Worm (Caenorhabditis elegans) whole organism, L2 larva: ENCODE results near the gene lgg-3.

ENCODE experiments used
- C34F6.9 ChIP-seq: fragments of 150-350 bp; optimal IDR thresholded peaks from 2 replicates; lab custom pipeline; 2014; ENCODE audit warnings: missing biosample characterization, missing genetic modification characterization
- F13H6.1 ChIP-seq: sonication (generic microtip); optimal IDR thresholded peaks from 2 replicates; lab custom pipeline; 2016; ENCODE audit warnings: missing genetic modification characterization, missing compliant biosample characterization
- R02D3.7 ChIP-seq: fragments of 150-350 bp; optimal IDR thresholded peaks from 2 replicates; lab custom pipeline; 2014; ENCODE audit warnings: missing biosample characterization, missing genetic modification characterization
- Y55F3AM.14 ChIP-seq: fragments of 200-800 bp; sonication (Bioruptor generic); optimal IDR thresholded peaks from 2 replicates; lab custom pipeline; 2018; ENCODE audit warnings: mild to moderate bottlenecking, missing genetic modification characterization, missing compliant biosample characterization
- ZK546.5 ChIP-seq: sonication (generic microtip); optimal IDR thresholded peaks from 2 replicates; lab custom pipeline; 2017; ENCODE audit warnings: missing biosample characterization, missing genetic modification characterization
- alr-1 ChIP-seq: fragments of 150-350 bp; optimal IDR thresholded peaks from 2 replicates; lab custom pipeline; 2014; ENCODE audit warnings: missing biosample characterization, missing genetic modification characterization
- aly-2 ChIP-seq: fragments of 150-350 bp; optimal IDR thresholded peaks from 2 replicates; lab custom pipeline; 2014; ENCODE audit warnings: missing biosample characterization, missing genetic modification characterization
- ama-1 ChIP-seq: fragments of 150-350 bp; optimal IDR thresholded peaks from 2 replicates; lab custom pipeline; 2018; ENCODE audit warnings: inconsistent platforms
- blmp-1 ChIP-seq: sonication (generic microtip); optimal IDR thresholded peaks from 2 replicates; lab custom pipeline; 2017; ENCODE audit warnings: missing genetic modification characterization, mild to moderate bottlenecking, missing compliant biosample characterization, antibody characterized with exemption, moderate library complexity; ENCODE audit not compliant: insufficient read depth
- ceh-16 ChIP-seq: fragments of 150-350 bp; optimal IDR thresholded peaks from 2 replicates; lab custom pipeline; 2014; ENCODE audit warnings: missing biosample characterization, missing genetic modification characterization
- ceh-82 ChIP-seq: fragments of 150-350 bp; optimal IDR thresholded peaks from 2 replicates; lab custom pipeline; 2014; ENCODE audit warnings: missing biosample characterization, missing genetic modification characterization
- crh-2 ChIP-seq: sonication (generic microtip); optimal IDR thresholded peaks from 2 replicates; lab custom pipeline; 2017; ENCODE audit warnings: missing biosample characterization, missing genetic modification characterization
- dmd-4 ChIP-seq: sonication (generic microtip); optimal IDR thresholded peaks from 2 replicates; lab custom pipeline; 2017; ENCODE audit warnings: missing biosample characterization, missing genetic modification characterization
- egl-27 ChIP-seq: sonication (generic microtip); optimal IDR thresholded peaks from 3 replicates; lab custom pipeline; 2017; ENCODE audit warnings: missing biosample characterization, missing genetic modification reagents, missing genetic modification characterization
- elt-1 ChIP-seq: fragments of 150-350 bp; optimal IDR thresholded peaks from 2 replicates; lab custom pipeline; 2014; ENCODE audit warnings: missing biosample characterization, missing genetic modification characterization
- elt-3 ChIP-seq: sonication (generic microtip); optimal IDR thresholded peaks from 2 replicates; lab custom pipeline; 2017; ENCODE audit warnings: missing biosample characterization, missing genetic modification characterization
- fos-1 ChIP-seq: fragments of 150-350 bp; optimal IDR thresholded peaks from 2 replicates; lab custom pipeline; 2014; ENCODE audit warnings: missing biosample characterization, missing genetic modification characterization
- gmeb-1 ChIP-seq: fragments of 150-350 bp; optimal IDR thresholded peaks from 2 replicates; lab custom pipeline; 2014; ENCODE audit warnings: missing biosample characterization, missing genetic modification characterization
- lin-11 ChIP-seq: fragments of 150-350 bp; sonication (generic microtip); optimal IDR thresholded peaks from 2 replicates; lab custom pipeline; 2014; ENCODE audit warnings: missing biosample characterization, missing genetic modification characterization, inconsistent platforms, mixed read lengths
- lin-13 ChIP-seq: fragments of 150-350 bp; optimal IDR thresholded peaks from 2 replicates; lab custom pipeline; 2014; ENCODE audit warnings: missing biosample characterization, missing genetic modification reagents, missing genetic modification characterization
- lin-39 ChIP-seq: fragments of 150-350 bp; optimal IDR thresholded peaks from 2 replicates; lab custom pipeline; 2014; ENCODE audit warnings: missing biosample characterization, missing genetic modification reagents, missing genetic modification characterization
- lsy-2 ChIP-seq, 2 experiments: fragments of 150-350 bp in 1 of 2; sonication (generic microtip) in 1 of 2; optimal IDR thresholded peaks; 2 replicates each; lab custom pipeline; 2014 to 2017; ENCODE audit warnings: missing biosample characterization in 2 of 2, missing genetic modification characterization in 2 of 2
- mab-5 ChIP-seq: fragments of 150-350 bp; optimal IDR thresholded peaks from 2 replicates; lab custom pipeline; 2014; ENCODE audit warnings: missing biosample characterization, missing genetic modification characterization
- mbf-1 ChIP-seq: sonication (generic microtip); optimal IDR thresholded peaks from 2 replicates; lab custom pipeline; 2017; ENCODE audit warnings: missing biosample characterization, missing genetic modification characterization
- mdl-1 ChIP-seq, 2 experiments: fragments of 150-350 bp in 1 of 2; sonication (generic microtip) in 1 of 2; optimal IDR thresholded peaks; 2 replicates each; lab custom pipeline; 2017; ENCODE audit warnings: missing biosample characterization in 2 of 2, missing genetic modification characterization in 2 of 2
- nhr-10 ChIP-seq: sonication (generic microtip); optimal IDR thresholded peaks from 2 replicates; lab custom pipeline; 2017; ENCODE audit warnings: missing biosample characterization, missing genetic modification characterization
- nhr-11 ChIP-seq: fragments of 150-350 bp; optimal IDR thresholded peaks from 2 replicates; lab custom pipeline; 2014; ENCODE audit warnings: missing biosample characterization, missing genetic modification characterization
- nhr-12 ChIP-seq: fragments of 150-350 bp; optimal IDR thresholded peaks from 2 replicates; lab custom pipeline; 2014; ENCODE audit warnings: missing biosample characterization, missing genetic modification characterization
- nhr-129 ChIP-seq: fragments of 150-350 bp; optimal IDR thresholded peaks from 2 replicates; lab custom pipeline; 2014; ENCODE audit warnings: missing biosample characterization, missing genetic modification characterization
- nhr-21 ChIP-seq: fragments of 150-350 bp; optimal IDR thresholded peaks from 2 replicates; lab custom pipeline; 2014; ENCODE audit warnings: missing biosample characterization, missing genetic modification characterization
- nhr-23 ChIP-seq: fragments of 150-350 bp; optimal IDR thresholded peaks from 2 replicates; lab custom pipeline; 2014; ENCODE audit warnings: missing biosample characterization, missing genetic modification reagents, missing genetic modification characterization
- nhr-237 ChIP-seq: fragments of 150-350 bp; optimal IDR thresholded peaks from 2 replicates; lab custom pipeline; 2014; ENCODE audit warnings: missing biosample characterization, missing genetic modification characterization
- nhr-25 ChIP-seq: fragments of 150-350 bp; sonication (generic microtip); optimal IDR thresholded peaks from 3 replicates; lab custom pipeline; 2014; ENCODE audit warnings: missing biosample characterization, missing genetic modification characterization
- nhr-6 ChIP-seq: fragments of 150-350 bp; optimal IDR thresholded peaks from 2 replicates; lab custom pipeline; 2014; ENCODE audit warnings: missing biosample characterization, missing genetic modification characterization
- nhr-77 ChIP-seq: fragments of 150-350 bp; optimal IDR thresholded peaks from 2 replicates; lab custom pipeline; 2014; ENCODE audit warnings: missing biosample characterization, missing genetic modification characterization
- peb-1 ChIP-seq: fragments of 150-350 bp; optimal IDR thresholded peaks from 2 replicates; lab custom pipeline; 2014; ENCODE audit warnings: missing biosample characterization, missing genetic modification characterization
- sem-4 ChIP-seq: fragments of 150-350 bp; optimal IDR thresholded peaks from 2 replicates; lab custom pipeline; 2014; ENCODE audit warnings: missing biosample characterization, missing genetic modification reagents, missing genetic modification characterization
- skn-1 ChIP-seq: sonication (generic microtip); optimal IDR thresholded peaks from 2 replicates; lab custom pipeline; 2017; ENCODE audit warnings: missing biosample characterization, missing genetic modification characterization
- sma-3 ChIP-seq: sonication (generic microtip); optimal IDR thresholded peaks from 2 replicates; lab custom pipeline; 2016; ENCODE audit warnings: missing genetic modification reagents, missing genetic modification characterization, missing compliant biosample characterization
- sma-9 ChIP-seq, 2 experiments: fragments of 150-350 bp in 1 of 2; sonication (generic microtip) in 1 of 2; optimal IDR thresholded peaks; 2 replicates each; lab custom pipeline; 2014 to 2016; ENCODE audit warnings: missing genetic modification characterization in 2 of 2, mild to moderate bottlenecking in 1 of 2, missing biosample characterization in 1 of 2, missing compliant biosample characterization in 1 of 2, missing genetic modification reagents in 1 of 2, moderate library complexity in 1 of 2
- snpc-4 ChIP-seq: fragments of 150-350 bp; optimal IDR thresholded peaks from 2 replicates; lab custom pipeline; 2014; ENCODE audit warnings: missing biosample characterization, missing genetic modification characterization
- unc-39 ChIP-seq: fragments of 150-350 bp; optimal IDR thresholded peaks from 2 replicates; lab custom pipeline; 2014; ENCODE audit warnings: missing biosample characterization, missing genetic modification characterization
- unc-55 ChIP-seq: fragments of 150-350 bp; sonication (generic microtip); optimal IDR thresholded peaks from 3 replicates; lab custom pipeline; 2014; ENCODE audit warnings: missing biosample characterization, missing genetic modification reagents, missing genetic modification characterization
- unc-62 ChIP-seq: fragments of 150-350 bp; optimal IDR thresholded peaks from 2 replicates; lab custom pipeline; 2014; ENCODE audit warnings: missing biosample characterization, missing genetic modification reagents, missing genetic modification characterization
- zag-1 ChIP-seq: fragments of 150-350 bp; optimal IDR thresholded peaks from 2 replicates; lab custom pipeline; 2014; ENCODE audit warnings: missing biosample characterization, missing genetic modification characterization
- ztf-1 ChIP-seq: fragments of 200-800 bp; sonication (Bioruptor generic); conservative IDR thresholded peaks from 2 replicates; pipeline ENCODE4 v1.3.6; 2022; ENCODE audit warnings: missing genetic modification characterization, missing compliant biosample characterization
- ztf-11 ChIP-seq: sonication (generic microtip); optimal IDR thresholded peaks from 2 replicates; lab custom pipeline; 2017; ENCODE audit warnings: missing biosample characterization, missing genetic modification characterization
- ztf-4 ChIP-seq: fragments of 150-350 bp; optimal IDR thresholded peaks from 2 replicates; lab custom pipeline; 2014; ENCODE audit warnings: missing biosample characterization, missing genetic modification characterization

The lgg-3 gene

ce11 chrIII:5680141-5680540 is 17.7 kb downstream of the lgg-3 start, which contains the start of gene pst-2:
Gene pst-2 (plus strand): TSS chrIII:5680433.
- TF ChIP-seq mbf-1 (tag; lab: Kevin White, UChicago), result no peak

- TF ChIP-seq dmd-4 (peak; percentile 79), ceh-82 (peak; percentile 96), aly-2 (no peak), ztf-11 (tag; lab: Kevin White, UChicago) (peak; percentile 45), elt-3 (no peak), peb-1 (tag; lab: Kevin White, UChicago) (no peak), lsy-2 (tag; optimal IDR thresholded peaks at IDR 0.05; lab: Kevin White, UChicago) (peak; percentile 94 to 98), lin-11 (tag; lab: Kevin White, UChicago) (peak; percentile 98), unc-55 (GFP tag; lab: Kevin White, UChicago) (peak; percentile 100), sem-4 (tag; lab: Kevin White, UChicago) (peak; percentile 99), nhr-12 (tag; lab: Kevin White, UChicago) (peak; percentile 69), R02D3.7 (tag; lab: Kevin White, UChicago) (peak; percentile 98), lin-13 (GFP tag; lab: Kevin White, UChicago) (peak; percentile 98), mbf-1 (tag; lab: Kevin White, UChicago) (no peak), sma-3 (GFP tag; lab: Kevin White, UChicago) (peak; percentile 99), nhr-129 (tag; lab: Kevin White, UChicago) (peak; percentile 99), blmp-1 (peak; percentile 94), mab-5 (tag; lab: Kevin White, UChicago) (peak; percentile 97), fos-1 (peak; percentile 99), gmeb-1 (peak; percentile 99), snpc-4 (tag; lab: Kevin White, UChicago) (peak; percentile 94), C34F6.9 (tag; lab: Kevin White, UChicago) (peak; percentile 99), nhr-6 (peak; percentile 98), ztf-1 (no peak), crh-2 (tag; lab: Kevin White, UChicago) (peak; percentile 99), egl-27 (tag; lab: Kevin White, UChicago) (peak; percentile 99), nhr-10 (tag; lab: Kevin White, UChicago) (peak; percentile 90), ama-1 (lab: Kevin White, UChicago) (peak; percentile 88), Y55F3AM.14 (GFP tag; lab: Kevin White, UChicago) (peak; percentile 85), sma-9 (GFP tag; optimal IDR thresholded peaks at IDR 0.05; lab: Kevin White, UChicago) (peak; percentile 99), sma-9 (tag; optimal IDR thresholded peaks at IDR 0.05; lab: Kevin White, UChicago) (no peak), unc-39 (peak; percentile 62), nhr-21 (tag; lab: Kevin White, UChicago) (peak; percentile 99), skn-1 (tag; lab: Kevin White, UChicago) (peak; percentile 85), nhr-11 (tag; lab: Kevin White, UChicago) (peak; percentile 73), mdl-1 (tag; optimal IDR thresholded peaks at IDR 0.05; lab: Kevin White, UChicago) (peak; percentile 80 to 94), nhr-77 (peak; percentile 94), ceh-16 (tag; lab: Kevin White, UChicago) (peak; percentile 94), nhr-237 (tag; lab: Kevin White, UChicago) (peak; percentile 84), zag-1 (peak; percentile 97), alr-1 (no peak), F13H6.1 (tag; lab: Kevin White, UChicago) (peak; percentile 98), nhr-25 (tag; lab: Kevin White, UChicago) (peak; percentile 99), ZK546.5 (tag; lab: Kevin White, UChicago) (peak; percentile 91), ztf-4 (peak; percentile 98), unc-62 (GFP tag; lab: Kevin White, UChicago) (peak; percentile 84), elt-1 (tag; lab: Kevin White, UChicago) (no peak), lin-39 (tag; lab: Kevin White, UChicago) (peak; percentile 85), nhr-23 (tag; lab: Kevin White, UChicago) (no peak)
Observed at ce11 chrIII:5678935-5679334, 18.9 kb downstream of the lgg-3 start, which contains the start of the genes ska-3 and rps-12. Gene ska-3 (minus strand): TSS chrIII:5679005. Gene rps-12 (plus strand): TSS chrIII:5679298.
